Worm (Caenorhabditis elegans) whole organism, L4 larva: ENCODE data around the gene flp-15.

Experiments
- dmd-9 ChIP-seq: fragments of 200-800 bp; sonication (Bioruptor generic); IDR thresholded peaks from 2 replicates; pipeline ENCODE4 v1.3.6; 2022; ENCODE audit warnings: missing genetic modification reagents, missing genetic modification characterization, missing compliant biosample characterization
- fkh-10 ChIP-seq: fragments of 150-350 bp; optimal IDR thresholded peaks from 2 replicates; lab custom pipeline; 2014; ENCODE audit warnings: missing biosample characterization, missing genetic modification reagents, missing genetic modification characterization
- lin-13 ChIP-seq: fragments of 150-350 bp; optimal IDR thresholded peaks from 2 replicates; lab custom pipeline; 2014; ENCODE audit warnings: missing biosample characterization, missing genetic modification reagents, missing genetic modification characterization
- nhr-237 ChIP-seq: sonication (generic microtip); optimal IDR thresholded peaks from 2 replicates; lab custom pipeline; 2017; ENCODE audit warnings: missing biosample characterization, missing genetic modification characterization
- skn-1 ChIP-seq: fragments of 150-350 bp; optimal IDR thresholded peaks from 2 replicates; lab custom pipeline; 2014; ENCODE audit warnings: missing biosample characterization, missing genetic modification characterization

ce11 chrIII:13667739-13668138 is at the start of gene flp-15:
- TF ChIP-seq lin-13 (GFP tag; lab: Kevin White, UChicago): no peak
- no peak for TF ChIP-seq fkh-10 (GFP tag; lab: Kevin White, UChicago)
- no peak for TF ChIP-seq nhr-237
- TF ChIP-seq dmd-9: no peak
- no peak for TF ChIP-seq skn-1 (tag; lab: Kevin White, UChicago)
